Worm (Caenorhabditis elegans): Measurements from ENCODE around the gene lido-18.

- no peak for TF ChIP-seq nhr-12 (tag; optimal IDR thresholded peaks at IDR 0.05)
- no peak for TF ChIP-seq ceh-43 (GFP tag; optimal IDR thresholded peaks at IDR 0.05)
- TF ChIP-seq nhr-28 (tag; optimal IDR thresholded peaks at IDR 0.05) = no peak
- TF ChIP-seq unc-62 (GFP tag; optimal IDR thresholded peaks at IDR 0.05) = no peak
- TF ChIP-seq blmp-1 (tag; optimal IDR thresholded peaks at IDR 0.05) = no peak
- TF ChIP-seq lsy-2 (tag; optimal IDR thresholded peaks at IDR 0.05) = no peak
- TF ChIP-seq nhr-237 (tag; optimal IDR thresholded peaks at IDR 0.05) = no peak
- no peak for TF ChIP-seq snpc-4 (tag; optimal IDR thresholded peaks at IDR 0.05)
- no peak for TF ChIP-seq ces-1 (GFP tag; optimal IDR thresholded peaks at IDR 0.05)
- TF ChIP-seq M03D4.4 (tag; optimal IDR thresholded peaks at IDR 0.05) = no peak
- no peak for TF ChIP-seq mep-1 (tag; optimal IDR thresholded peaks at IDR 0.05)
These were observed 20.7 kb upstream of the lido-18 start for ce11 chrIII:7641337-7641736.

Measured in whole organism, mixed stage, embryonic.